Fruit fly (Drosophila melanogaster): ENCODE measurements around the gene Jon99Fii.

Gene Jon99Fii

dm6 chr3R:30489797-30490196 lies 2.1 kb upstream of the Jon99Fii start, which contains the start of gene PH4alphaSG2:
Gene PH4alphaSG2 (plus strand): TSS chr3R:30490074.
- TF ChIP-seq tj (GFP tag; optimal IDR thresholded peaks at IDR 0.05) = no peak
- no peak for TF ChIP-seq kay (GFP tag; ENCODE audit: borderline replicate concordance)
- TF ChIP-seq pad (GFP tag; optimal IDR thresholded peaks at IDR 0.05) = no peak
- TF ChIP-seq CG11617 (GFP tag; optimal IDR thresholded peaks at IDR 0.05) = no peak

DNA sequence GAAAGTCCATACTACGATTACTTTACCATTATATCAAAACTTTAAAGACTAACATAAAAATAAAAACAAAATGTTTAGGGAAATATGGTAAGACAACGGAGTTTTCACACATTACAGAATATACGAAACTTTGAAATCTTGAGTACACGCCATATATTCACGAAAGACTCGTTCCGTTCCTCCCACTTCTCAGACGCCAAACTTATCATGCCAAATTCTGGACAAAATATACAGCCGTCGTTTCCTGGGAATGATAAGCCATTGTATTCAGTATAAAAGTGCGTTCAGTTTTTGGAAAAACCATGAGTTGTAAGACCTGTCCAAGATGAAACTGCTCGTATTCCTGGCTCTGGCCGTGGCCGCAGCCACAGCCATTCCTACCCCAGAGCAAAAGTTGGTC lies 935 bp upstream of the Jon99Fii start, which contains the start of gene Jon99Fi:
Gene Jon99Fi (plus strand): TSS at position 301 of the 400 bp plus-strand sequence.
- TF ChIP-seq CG11617 (GFP tag; optimal IDR thresholded peaks at IDR 0.05) (no peak), CG1620 (GFP tag; optimal IDR thresholded peaks at IDR 0.05) (no peak), Hr96 (GFP tag; optimal IDR thresholded peaks at IDR 0.05) (no peak), Crg-1 (GFP tag; optimal IDR thresholded peaks at IDR 0.05) (no peak), CG5204 (GFP tag; optimal IDR thresholded peaks at IDR 0.05) (no peak), ovo (GFP tag; optimal IDR thresholded peaks at IDR 0.05) (no peak), kay (GFP tag; ENCODE audit: borderline replicate concordance) (no peak), CG14711 (tag; optimal IDR thresholded peaks at IDR 0.05) (no peak)

DNA sequence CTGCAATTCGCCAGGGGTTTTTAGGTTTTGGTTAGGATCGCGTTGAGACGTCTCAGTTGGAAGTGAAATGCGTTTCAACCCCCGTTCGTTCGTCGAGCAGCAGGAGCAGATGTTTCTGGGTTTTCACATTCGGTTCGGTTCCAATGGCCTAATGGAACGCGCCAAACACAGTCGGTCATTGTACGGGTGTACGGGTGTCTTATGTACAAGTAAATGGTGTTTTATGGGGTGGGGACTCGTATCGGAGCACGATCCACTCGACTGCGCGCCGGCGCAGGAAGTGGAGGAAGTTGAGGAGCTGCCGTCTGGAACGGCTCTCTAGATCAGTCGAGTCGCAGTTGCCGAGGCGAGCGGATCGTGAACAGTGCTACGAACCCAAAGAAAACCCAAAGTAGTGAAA lies 11.4 kb downstream of the Jon99Fii start, which contains the start of gene spdo:
Gene spdo (plus strand): TSS at position 318 of the 400 bp plus-strand sequence.
- TF ChIP-seq pad (GFP tag; optimal IDR thresholded peaks at IDR 0.05) (no peak), CG14711 (tag; optimal IDR thresholded peaks at IDR 0.05) (no peak), tj (GFP tag; optimal IDR thresholded peaks at IDR 0.05) (no peak), Mnt (GFP tag; optimal IDR thresholded peaks at IDR 0.05) (no peak), Hr96 (GFP tag; optimal IDR thresholded peaks at IDR 0.05) (no peak), cic (GFP tag; optimal IDR thresholded peaks at IDR 0.05) (no peak), CG11617 (GFP tag; optimal IDR thresholded peaks at IDR 0.05) (no peak), bab1 (GFP tag; optimal IDR thresholded peaks at IDR 0.05) (no peak), Clk (GFP tag; optimal IDR thresholded peaks at IDR 0.05) (no peak), CG7101 (tag; optimal IDR thresholded peaks at IDR 0.05) (no peak), CG5204 (GFP tag; optimal IDR thresholded peaks at IDR 0.05) (no peak), CG7045 (GFP tag; optimal IDR thresholded peaks at IDR 0.05) (no peak), kay (GFP tag; ENCODE audit: borderline replicate concordance) (no peak)

DNA sequence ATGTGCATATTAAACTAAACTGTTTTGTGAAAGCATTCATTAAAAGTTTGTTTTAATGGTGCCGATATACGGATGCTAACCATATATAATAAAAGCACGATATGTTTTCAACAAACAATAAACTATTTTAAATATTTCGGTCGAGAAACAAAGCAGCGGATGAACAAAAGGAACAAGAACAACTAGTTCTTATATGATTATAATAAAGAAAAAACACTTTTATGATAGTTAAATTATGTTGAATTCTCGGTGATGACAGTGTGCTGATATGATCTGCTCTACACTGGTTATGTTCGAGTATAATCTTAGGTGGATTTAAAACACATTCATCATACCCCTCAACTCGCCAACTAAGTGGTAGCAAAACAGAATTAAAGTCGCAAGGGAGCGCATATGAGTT lies 11.8 kb downstream of the Jon99Fii start:
- TF ChIP-seq CG33017 (tag; optimal IDR thresholded peaks at IDR 0.05) (no peak), tj (GFP tag; optimal IDR thresholded peaks at IDR 0.05) (no peak), Mnt (GFP tag; optimal IDR thresholded peaks at IDR 0.05) (no peak), CG12768 (GFP tag; optimal IDR thresholded peaks at IDR 0.05) (no peak), bab1 (GFP tag; optimal IDR thresholded peaks at IDR 0.05) (no peak), cnc (optimal IDR thresholded peaks at IDR 0.05) (no peak), CG7101 (tag; optimal IDR thresholded peaks at IDR 0.05) (no peak), CG11617 (GFP tag; optimal IDR thresholded peaks at IDR 0.05) (no peak), Crg-1 (GFP tag; optimal IDR thresholded peaks at IDR 0.05) (no peak), toe (GFP tag; optimal IDR thresholded peaks at IDR 0.05) (no peak), kay (GFP tag; ENCODE audit: borderline replicate concordance) (no peak), pad (GFP tag; optimal IDR thresholded peaks at IDR 0.05) (no peak), Clk (GFP tag; optimal IDR thresholded peaks at IDR 0.05) (no peak), CG5204 (GFP tag; optimal IDR thresholded peaks at IDR 0.05) (no peak), CG7045 (GFP tag; optimal IDR thresholded peaks at IDR 0.05) (no peak)

dm6 chr3R:30474667-30475213 lies 13.0 kb downstream of the Jon99Fii start:
- no peak for TF ChIP-seq Crg-1 (GFP tag; optimal IDR thresholded peaks at IDR 0.05)
- TF ChIP-seq Mnt (GFP tag; optimal IDR thresholded peaks at IDR 0.05) = no peak
- TF ChIP-seq Hr96 (GFP tag; optimal IDR thresholded peaks at IDR 0.05) = no peak
- no peak for TF ChIP-seq CG7101 (tag; optimal IDR thresholded peaks at IDR 0.05)
- no peak for TF ChIP-seq bab1 (GFP tag; optimal IDR thresholded peaks at IDR 0.05)
- TF ChIP-seq cic (GFP tag; optimal IDR thresholded peaks at IDR 0.05) = no peak
- TF ChIP-seq CG14711 (tag; optimal IDR thresholded peaks at IDR 0.05) = no peak
- TF ChIP-seq ovo (GFP tag; optimal IDR thresholded peaks at IDR 0.05) = no peak
- TF ChIP-seq Clk (GFP tag; optimal IDR thresholded peaks at IDR 0.05) = no peak
- TF ChIP-seq CG11617 (GFP tag; optimal IDR thresholded peaks at IDR 0.05) = no peak
- TF ChIP-seq CG33017 (tag; optimal IDR thresholded peaks at IDR 0.05) = no peak
- TF ChIP-seq toe (GFP tag; optimal IDR thresholded peaks at IDR 0.05) = no peak
- no peak for TF ChIP-seq cnc (optimal IDR thresholded peaks at IDR 0.05)

- TF ChIP-seq Mnt (GFP tag; optimal IDR thresholded peaks at IDR 0.05) (no peak), bab1 (GFP tag; optimal IDR thresholded peaks at IDR 0.05) (no peak), Clk (GFP tag; optimal IDR thresholded peaks at IDR 0.05) (no peak), ovo (GFP tag; optimal IDR thresholded peaks at IDR 0.05) (no peak), CG1620 (GFP tag; optimal IDR thresholded peaks at IDR 0.05) (no peak), CG7045 (GFP tag; optimal IDR thresholded peaks at IDR 0.05) (no peak), tj (GFP tag; optimal IDR thresholded peaks at IDR 0.05) (no peak), cic (GFP tag; optimal IDR thresholded peaks at IDR 0.05) (no peak)
Observed at dm6 chr3R:30472331-30472730, 15.4 kb downstream of the Jon99Fii start.

DNA sequence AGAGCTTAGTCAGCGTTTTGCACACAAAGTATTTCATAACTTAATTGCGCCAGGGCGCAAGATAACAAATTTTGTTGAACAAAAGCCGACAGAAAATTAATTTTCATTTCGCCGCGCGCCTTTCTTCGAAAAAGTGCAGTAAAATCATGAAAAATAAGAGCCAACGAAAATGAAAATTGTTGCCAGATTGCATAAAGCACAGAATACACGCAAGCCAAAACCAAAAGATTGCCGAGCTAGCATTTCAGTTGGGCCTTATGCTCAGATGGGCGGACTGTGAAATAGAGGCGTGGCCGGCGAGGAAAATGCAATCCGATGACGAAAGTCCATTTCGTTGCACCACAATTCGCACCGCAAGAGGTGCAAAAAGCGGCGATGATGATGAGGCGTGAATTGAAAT lies 17.0 kb downstream of the Jon99Fii start:
- no peak for TF ChIP-seq Hr96 (GFP tag; optimal IDR thresholded peaks at IDR 0.05)
- no peak for TF ChIP-seq cnc (optimal IDR thresholded peaks at IDR 0.05)
- TF ChIP-seq CG14711 (tag; optimal IDR thresholded peaks at IDR 0.05) = no peak
- peak; percentile 99 for TF ChIP-seq tj (GFP tag; optimal IDR thresholded peaks at IDR 0.05)

Measured in whole organism, adult.